Fruit fly (Drosophila melanogaster): Measurements from ENCODE around the gene Coq6.
A peak's percentile ranks its signal among the peaks of the same experiment; 100 is the strongest.

Gene Coq6

dm6 chr2L:5501335-5501734, 30.7 kb downstream of the Coq6 start (continued):
- peak; percentile 14 for TF ChIP-seq Sox15 (GFP tag; optimal IDR thresholded peaks at IDR 0.05)
- TF ChIP-seq CG11762 (GFP tag; optimal IDR thresholded peaks at IDR 0.05; ENCODE audit: insufficient read depth): no peak
- peak; percentile 45 for TF ChIP-seq Ets21C (GFP tag; optimal IDR thresholded peaks at IDR 0.05)
- TF ChIP-seq Ets96B (tag; optimal IDR thresholded peaks at IDR 0.05): peak; percentile 75
- TF ChIP-seq CG10631 (GFP tag; optimal IDR thresholded peaks at IDR 0.05): peak; percentile 57
- peak; percentile 58 for TF ChIP-seq acj6 (GFP tag; optimal IDR thresholded peaks at IDR 0.05)
- TF ChIP-seq Hr38 (GFP tag; optimal IDR thresholded peaks at IDR 0.05): no peak
- TF ChIP-seq vri (GFP tag; optimal IDR thresholded peaks at IDR 0.05): peak; percentile 70
- peak; percentile 39 for TF ChIP-seq CG1621 (tag; optimal IDR thresholded peaks at IDR 0.05)
- TF ChIP-seq Eip93F (GFP tag; optimal IDR thresholded peaks at IDR 0.05): peak; percentile 35
- TF ChIP-seq Sox102F (GFP tag; optimal IDR thresholded peaks at IDR 0.05): peak; percentile 68
- TF ChIP-seq CG16779 (tag; optimal IDR thresholded peaks at IDR 0.05): peak; percentile 12
- TF ChIP-seq Lpt (GFP tag; optimal IDR thresholded peaks at IDR 0.05): no peak
- peak in 1 of 2 experiments; percentile 33 for TF ChIP-seq salr (GFP tag; optimal IDR thresholded peaks at IDR 0.05)
- no peak for TF ChIP-seq CG6276 (GFP tag; optimal IDR thresholded peaks at IDR 0.05)
- TF ChIP-seq Sox14 (GFP tag; optimal IDR thresholded peaks at IDR 0.05): peak; percentile 52
- peak; percentile 75 for TF ChIP-seq Eip75B (GFP tag; optimal IDR thresholded peaks at IDR 0.05)
- peak; percentile 44 to 50 for TF ChIP-seq ss (GFP tag; optimal IDR thresholded peaks at IDR 0.05)
- peak; percentile 24 for TF ChIP-seq Hr4 (GFP tag; optimal IDR thresholded peaks at IDR 0.05)
- TF ChIP-seq CG6792 (GFP tag; optimal IDR thresholded peaks at IDR 0.05): peak; percentile 57
- peak; percentile 67 for TF ChIP-seq topi (GFP tag; optimal IDR thresholded peaks at IDR 0.05)
- TF ChIP-seq Met (GFP tag; optimal IDR thresholded peaks at IDR 0.05): peak; percentile 82
- TF ChIP-seq Eip78C (GFP tag): peak; percentile 87

dm6 chr2L:5499458-5499857, 32.6 kb downstream of the Coq6 start:
- TF ChIP-seq CG31627 (GFP tag; optimal IDR thresholded peaks at IDR 0.05) (no peak), CG34406 (GFP tag; optimal IDR thresholded peaks at IDR 0.05) (no peak), CG16779 (tag; optimal IDR thresholded peaks at IDR 0.05) (no peak), Met (GFP tag; optimal IDR thresholded peaks at IDR 0.05) (no peak), Eip78C (GFP tag) (peak; percentile 69), Gug (GFP tag; IDR thresholded peaks at IDR 0.05) (no peak), spab (GFP tag; optimal IDR thresholded peaks at IDR 0.05) (no peak), cyc (GFP tag; optimal IDR thresholded peaks at IDR 0.05) (no peak), CG1621 (tag; optimal IDR thresholded peaks at IDR 0.05) (no peak), fd59A (GFP tag; optimal IDR thresholded peaks at IDR 0.05) (no peak), net (GFP tag; optimal IDR thresholded peaks at IDR 0.05) (no peak), fkh (GFP tag; optimal IDR thresholded peaks at IDR 0.05) (no peak), Lpt (GFP tag; optimal IDR thresholded peaks at IDR 0.05) (no peak), Ets21C (GFP tag; optimal IDR thresholded peaks at IDR 0.05) (no peak), Sox102F (GFP tag; optimal IDR thresholded peaks at IDR 0.05) (no peak), CG32006 (GFP tag; optimal IDR thresholded peaks at IDR 0.05) (peak; percentile 23), salr (GFP tag; optimal IDR thresholded peaks at IDR 0.05) (no peak), CG11762 (GFP tag; optimal IDR thresholded peaks at IDR 0.05; ENCODE audit: insufficient read depth) (no peak), Eip75B (GFP tag; optimal IDR thresholded peaks at IDR 0.05) (no peak), Ets96B (tag; optimal IDR thresholded peaks at IDR 0.05) (peak; percentile 24), CG6854 (GFP tag; optimal IDR thresholded peaks at IDR 0.05) (no peak), Blimp-1 (GFP tag; optimal IDR thresholded peaks at IDR 0.05) (no peak), CG11294 (GFP tag; IDR thresholded peaks at IDR 0.05) (no peak), dac (GFP tag; optimal IDR thresholded peaks at IDR 0.05) (no peak), topi (GFP tag; optimal IDR thresholded peaks at IDR 0.05) (no peak), CG15336 (GFP tag; IDR thresholded peaks at IDR 0.05) (0 out of 2 replicates have a peak, but pooled peaks have one; percentile 35), esn (GFP tag; optimal IDR thresholded peaks at IDR 0.05) (no peak), eg (GFP tag; IDR thresholded peaks at IDR 0.05) (0 out of 3 replicates have a peak, but pooled peaks have one; percentile 20), CG11902 (GFP tag; optimal IDR thresholded peaks at IDR 0.05) (no peak), achi (GFP tag; optimal IDR thresholded peaks at IDR 0.05) (no peak), CG6792 (GFP tag; optimal IDR thresholded peaks at IDR 0.05) (no peak), CG8119 (GFP tag; IDR thresholded peaks at IDR 0.05) (peak; percentile 36; the same call in 1 of the 3 replicates), Hr39 (GFP tag; optimal IDR thresholded peaks at IDR 0.05) (no peak)
